Worm (Caenorhabditis elegans): Measurements from ENCODE around the gene deg-3.

- TF ChIP-seq lin-15B (tag; optimal IDR thresholded peaks at IDR 0.05) (no peak), efl-1 (optimal IDR thresholded peaks at IDR 0.05) (no peak), efl-1 (GFP tag; optimal IDR thresholded peaks at IDR 0.05 in 1 of 2) (no peak), sup-37 (GFP tag; optimal IDR thresholded peaks at IDR 0.05) (no peak), fkh-4 (tag; optimal IDR thresholded peaks at IDR 0.05; ENCODE audit: borderline replicate concordance) (no peak), lsy-2 (tag; optimal IDR thresholded peaks at IDR 0.05) (no peak), elt-3 (tag; optimal IDR thresholded peaks at IDR 0.05) (no peak), nhr-11 (tag; optimal IDR thresholded peaks at IDR 0.05) (no peak), egl-13 (tag; optimal IDR thresholded peaks at IDR 0.05) (no peak), snpc-4 (tag; optimal IDR thresholded peaks at IDR 0.05) (no peak)
Measured at ce11 chrV:11390394-11390793, 24.6 kb downstream of the deg-3 start, which contains the start of the genes K03B8.11 and K03B8.14.

All from whole organism, L1 larva.